Fruit fly (Drosophila melanogaster) whole organism, wandering third instar larva: ENCODE results near the gene nol.

Experiments
- Abd-B ChIP-seq: fragments of >200 bp; optimal IDR thresholded peaks from 2 replicates; lab custom pipeline; 2017; ENCODE audit warnings: missing biosample characterization, missing genetic modification characterization
- CG32264 ChIP-seq: fragments of 200-800 bp; sonication (Bioruptor generic); optimal IDR thresholded peaks from 2 replicates; lab custom pipeline; 2016; ENCODE audit warnings: missing biosample characterization, missing genetic modification characterization
- CG9705 ChIP-seq: fragments of 200-800 bp; sonication (Bioruptor generic); optimal IDR thresholded peaks from 2 replicates; lab custom pipeline; 2018; ENCODE audit warnings: missing biosample characterization, mild to moderate bottlenecking, missing genetic modification characterization
- CrebA ChIP-seq: fragments of 200-800 bp; sonication (Bioruptor generic); optimal IDR thresholded peaks from 2 replicates; lab custom pipeline; 2016; ENCODE audit warnings: missing biosample characterization, mild to moderate bottlenecking, missing genetic modification characterization, borderline replicate concordance
- Dfd ChIP-seq: fragments of >200 bp; optimal IDR thresholded peaks from 2 replicates; lab custom pipeline; 2017; ENCODE audit warnings: missing biosample characterization, missing genetic modification characterization
- Dif ChIP-seq: fragments of 200-275, 200-300 bp; sonication (Bioruptor generic); optimal IDR thresholded peaks from 2 replicates; lab custom pipeline; 2018; ENCODE audit warnings: missing biosample characterization, missing genetic modification characterization; ENCODE audit not compliant: partially characterized antibody
- GATAd ChIP-seq: sonication (Bioruptor generic); optimal IDR thresholded peaks from 2 replicates; lab custom pipeline; 2016; ENCODE audit warnings: missing biosample characterization, missing genetic modification characterization
- HLH106 ChIP-seq: fragments of 200-800 bp; optimal IDR thresholded peaks from 3 replicates; lab custom pipeline; 2019; ENCODE audit warnings: missing biosample characterization, mild to moderate bottlenecking, missing genetic modification characterization, moderate library complexity
- Hnf4 ChIP-seq: fragments of 200-800 bp; sonication (Bioruptor generic); optimal IDR thresholded peaks from 2 replicates; lab custom pipeline; 2016; ENCODE audit warnings: missing biosample characterization, mild to moderate bottlenecking, missing genetic modification characterization
- Hr78 ChIP-seq: fragments of >200 bp; optimal IDR thresholded peaks from 2 replicates; lab custom pipeline; 2017; ENCODE audit warnings: missing biosample characterization, missing genetic modification characterization
- Hr83 ChIP-seq: fragments of 200-300 bp; sonication (Bioruptor generic); optimal IDR thresholded peaks from 2 replicates; lab custom pipeline; 2016; ENCODE audit warnings: missing biosample characterization, mild to moderate bottlenecking, missing genetic modification characterization, moderate library complexity; ENCODE audit not compliant: poor library complexity, severe bottlenecking
- Jra ChIP-seq: sonication (Bioruptor generic); optimal IDR thresholded peaks from 2 replicates; lab custom pipeline; 2016; ENCODE audit warnings: missing biosample characterization, missing genetic modification characterization
- Mio ChIP-seq: sonication (Bioruptor generic); optimal IDR thresholded peaks from 2 replicates; lab custom pipeline; 2016; ENCODE audit warnings: missing biosample characterization, missing genetic modification characterization
- Myc ChIP-seq: fragments of >200 bp; optimal IDR thresholded peaks from 2 replicates; lab custom pipeline; 2017
- N ChIP-seq: fragments of >200 bp; optimal IDR thresholded peaks from 2 replicates; lab custom pipeline; 2018; ENCODE audit warnings: missing biosample characterization, missing external identifiers, missing genetic modification characterization
- OdsH ChIP-seq: fragments of 200-800 bp; sonication (Bioruptor generic); optimal IDR thresholded peaks from 2 replicates; lab custom pipeline; 2016; ENCODE audit warnings: missing biosample characterization, mild to moderate bottlenecking, missing genetic modification characterization
- Rel ChIP-seq, 2 experiments: fragments of 200-800 bp; sonication (Bioruptor generic) in 1 of 2; optimal IDR thresholded peaks; 2 replicates in 1 of 2; 3 replicates in 1 of 2; lab custom pipeline; 2016 to 2019; ENCODE audit warnings: mild to moderate bottlenecking in 2 of 2, missing biosample characterization in 2 of 2, missing genetic modification characterization in 2 of 2, moderate library complexity in 1 of 2
- Sp1 ChIP-seq: fragments of 200-800 bp; sonication (Bioruptor generic); optimal IDR thresholded peaks from 3 replicates; lab custom pipeline; 2019; ENCODE audit warnings: missing biosample characterization, mild to moderate bottlenecking, missing genetic modification characterization, moderate library complexity
- Vsx2 ChIP-seq: fragments of 200-300, 225-300 bp; sonication (Bioruptor generic); optimal IDR thresholded peaks from 2 replicates; lab custom pipeline; 2018; ENCODE audit warnings: missing biosample characterization, missing genetic modification characterization; ENCODE audit not compliant: partially characterized antibody
- br ChIP-seq: fragments of 200-800 bp; sonication (Bioruptor generic); optimal IDR thresholded peaks from 2 replicates; lab custom pipeline; 2016; ENCODE audit warnings: missing biosample characterization, missing genetic modification characterization
- brk ChIP-seq: fragments of 200-800 bp; sonication (Bioruptor generic); optimal IDR thresholded peaks from 2 replicates; lab custom pipeline; 2016; ENCODE audit warnings: missing biosample characterization, mild to moderate bottlenecking, missing genetic modification characterization
- dl ChIP-seq, 2 experiments: fragments of 175-275, 200-275 bp in 1 of 2; fragments of 200-275 bp in 1 of 2; sonication (Bioruptor generic); optimal IDR thresholded peaks; lab custom pipeline; 2018; ENCODE audit warnings: mild to moderate bottlenecking in 2 of 2, missing biosample characterization in 2 of 2, missing genetic modification characterization in 2 of 2, moderate library complexity in 2 of 2; ENCODE audit not compliant: partially characterized antibody in 2 of 2, insufficient read depth in 1 of 2
- dmrt93B ChIP-seq: fragments of 200-800 bp; sonication (Bioruptor generic); optimal IDR thresholded peaks from 2 replicates; lab custom pipeline; 2018; ENCODE audit warnings: missing biosample characterization, mild to moderate bottlenecking, missing genetic modification characterization
- dsf ChIP-seq: sonication (Bioruptor generic); optimal IDR thresholded peaks from 2 replicates; lab custom pipeline; 2016; ENCODE audit warnings: missing biosample characterization, missing genetic modification characterization, borderline replicate concordance
- ey ChIP-seq: fragments of 200-800 bp; sonication (Bioruptor generic); optimal IDR thresholded peaks from 2 replicates; lab custom pipeline; 2016; ENCODE audit warnings: missing biosample characterization, missing genetic modification characterization
- foxo ChIP-seq, 2 experiments: fragments of 200-800 bp; sonication (Bioruptor generic); optimal IDR thresholded peaks; 2 replicates in 1 of 2; 3 replicates in 1 of 2; lab custom pipeline; 2016 to 2017; ENCODE audit warnings: missing biosample characterization in 2 of 2, missing genetic modification characterization in 2 of 2
- fru ChIP-seq: fragments of 200-800 bp; sonication (Bioruptor generic); optimal IDR thresholded peaks from 3 replicates; lab custom pipeline; 2016; ENCODE audit warnings: missing biosample characterization, mild to moderate bottlenecking, missing genetic modification characterization
- h ChIP-seq: fragments of 200-800 bp; sonication (Bioruptor generic); optimal IDR thresholded peaks from 3 replicates; lab custom pipeline; 2016; ENCODE audit warnings: missing biosample characterization, mild to moderate bottlenecking, missing genetic modification characterization
- jim ChIP-seq: fragments of 175-275, 200-325 bp; sonication (Bioruptor generic); optimal IDR thresholded peaks from 2 replicates; lab custom pipeline; 2016; ENCODE audit warnings: missing biosample characterization, mild to moderate bottlenecking, missing genetic modification characterization
- lola ChIP-seq: fragments of >200 bp; optimal IDR thresholded peaks from 2 replicates; lab custom pipeline; 2017; ENCODE audit warnings: missing biosample characterization, missing genetic modification characterization
- pan ChIP-seq: fragments of >200 bp; optimal IDR thresholded peaks from 2 replicates; lab custom pipeline; 2017
- psq ChIP-seq: fragments of 200-800 bp; sonication (Bioruptor generic); optimal IDR thresholded peaks from 3 replicates; lab custom pipeline; 2017; ENCODE audit warnings: missing biosample characterization, mild to moderate bottlenecking, missing genetic modification characterization, moderate library complexity
- rgr ChIP-seq: fragments of 200-800 bp; sonication (Bioruptor generic); optimal IDR thresholded peaks from 3 replicates; lab custom pipeline; 2016; ENCODE audit warnings: missing biosample characterization, mild to moderate bottlenecking, missing genetic modification characterization
- sage ChIP-seq: fragments of 200-800 bp; sonication (Bioruptor generic); optimal IDR thresholded peaks from 2 replicates; lab custom pipeline; 2016; ENCODE audit warnings: missing biosample characterization, mild to moderate bottlenecking, missing genetic modification characterization
- sv ChIP-seq: fragments of 200-800 bp; sonication (Bioruptor generic); optimal IDR thresholded peaks from 3 replicates; lab custom pipeline; 2016; ENCODE audit warnings: missing biosample characterization, missing genetic modification characterization
- tai ChIP-seq: sonication (Bioruptor generic); optimal IDR thresholded peaks from 2 replicates; lab custom pipeline; 2016; ENCODE audit warnings: missing biosample characterization, missing genetic modification characterization
- usp ChIP-seq: fragments of >200 bp; optimal IDR thresholded peaks from 2 replicates; lab custom pipeline; 2017; ENCODE audit warnings: missing biosample characterization, missing genetic modification characterization
- woc ChIP-seq: sonication (Bioruptor generic); optimal IDR thresholded peaks from 2 replicates; lab custom pipeline; 2016; ENCODE audit warnings: missing biosample characterization, mild to moderate bottlenecking, missing genetic modification characterization

Gene nol

DNA sequence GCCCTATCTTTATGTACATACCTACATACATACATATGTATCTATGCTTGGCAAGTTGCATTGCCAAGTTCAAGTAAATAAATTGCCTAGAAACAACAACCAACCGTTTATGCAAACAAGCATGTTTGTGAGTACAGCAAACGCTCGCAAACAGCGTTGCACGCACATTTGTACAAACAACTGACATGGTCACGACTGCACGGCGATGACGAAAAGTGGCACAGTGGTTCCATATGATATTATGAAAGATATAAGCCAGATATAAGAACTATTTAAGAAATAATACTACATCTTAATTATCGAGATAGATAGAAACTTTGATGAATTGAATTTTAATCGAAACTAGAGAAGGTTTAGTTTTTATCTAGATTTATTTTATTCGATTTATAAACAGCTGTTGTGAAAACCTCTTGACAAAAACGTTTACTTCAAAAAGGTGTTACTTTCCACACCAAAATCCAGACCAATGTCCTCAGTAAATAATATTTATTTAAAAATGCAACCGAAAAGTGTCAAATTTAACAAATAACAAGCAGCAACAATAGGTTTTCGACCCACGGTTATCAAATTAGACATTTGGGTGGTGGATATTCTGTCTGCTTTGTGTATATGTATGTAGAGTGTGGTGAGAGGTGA, 40.7 kb upstream of the nol start:
- TF ChIP-seq dsf (GFP tag; lab: Kevin White, UChicago) (no peak), brk (GFP tag; lab: Kevin White, UChicago) (peak; percentile 40), Jra (GFP tag; lab: Kevin White, UChicago) (peak; percentile 8), Vsx2 (GFP tag; lab: Kevin White, UChicago) (no peak), OdsH (GFP tag; lab: Kevin White, UChicago) (peak; percentile 80), sage (GFP tag; lab: Kevin White, UChicago) (peak; percentile 42), CG9705 (GFP tag; lab: Kevin White, UChicago) (no peak), dmrt93B (GFP tag; lab: Kevin White, UChicago) (peak; percentile 6), rgr (GFP tag; lab: Kevin White, UChicago) (peak; percentile 74), CG32264 (GFP tag; lab: Kevin White, UChicago) (peak; percentile 13), pan (lab: Kevin White, UChicago) (no peak), ey (GFP tag; lab: Kevin White, UChicago) (peak; percentile 74), sv (GFP tag; lab: Kevin White, UChicago) (peak; percentile 90), psq (peak; percentile 79), jim (peak; percentile 55), woc (peak; percentile 68), HLH106 (tag; lab: Kevin White, UChicago) (peak; percentile 54), Mio (GFP tag; lab: Kevin White, UChicago) (no peak), Sp1 (GFP tag; lab: Kevin White, UChicago) (peak; percentile 76), lola (GFP tag; lab: Kevin White, UChicago) (no peak), h (GFP tag; lab: Kevin White, UChicago) (peak; percentile 81), fru (GFP tag; lab: Kevin White, UChicago) (peak; percentile 72), dl (GFP tag; optimal IDR thresholded peaks at IDR 0.05; lab: Kevin White, UChicago; ENCODE audit: insufficient read depth in 1 of 2, partially characterized antibody in 2 of 2) (no peak), br (GFP tag; lab: Kevin White, UChicago) (peak; percentile 70), tai (GFP tag; lab: Kevin White, UChicago) (peak; percentile 78), GATAd (GFP tag; lab: Kevin White, UChicago) (peak; percentile 25), CrebA (GFP tag; lab: Kevin White, UChicago) (no peak), Dif (no peak), Hr83 (GFP tag; lab: Kevin White, UChicago) (peak; percentile 96), Myc (lab: Kevin White, UChicago) (no peak), N (no peak), Hr78 (GFP tag; lab: Kevin White, UChicago) (no peak), Dfd (GFP tag; lab: Kevin White, UChicago) (no peak), foxo (GFP tag; optimal IDR thresholded peaks at IDR 0.05; lab: Kevin White, UChicago) (peak in 1 of 2 experiments; percentile 84), Hnf4 (GFP tag; lab: Kevin White, UChicago) (peak; percentile 47)

DNA sequence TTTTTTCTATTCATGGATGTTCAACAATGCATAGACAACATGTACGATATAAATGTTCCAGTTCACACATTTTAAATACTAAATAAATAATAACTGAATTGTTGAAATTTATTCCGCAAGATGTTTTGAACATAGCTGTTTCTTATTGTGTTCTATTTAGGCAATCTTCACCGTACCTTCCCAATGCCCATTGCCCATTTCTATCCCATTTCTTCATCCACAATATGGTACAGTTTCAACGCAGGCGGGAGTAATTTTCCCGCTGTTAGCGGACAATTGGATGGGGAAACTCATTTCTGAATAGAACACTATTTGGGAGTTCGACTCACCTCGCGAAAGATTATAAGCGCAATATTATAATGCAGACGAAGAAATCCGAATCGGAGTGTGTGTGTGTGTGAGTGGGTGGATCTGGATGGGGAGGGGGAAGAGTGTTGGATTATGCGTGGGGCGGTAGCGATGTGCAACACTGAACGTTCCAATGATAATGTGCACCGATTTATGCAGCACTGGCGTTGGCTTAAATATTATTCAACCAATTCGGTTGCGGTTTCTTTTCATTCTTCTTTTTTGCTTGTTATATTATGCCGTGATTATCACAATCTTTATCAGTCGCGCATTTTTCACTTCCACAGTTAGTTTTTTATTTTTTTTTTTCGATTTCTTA, 38.6 kb upstream of the nol start:
- TF ChIP-seq dmrt93B (GFP tag; lab: Kevin White, UChicago) (peak; percentile 3), CG32264 (GFP tag; lab: Kevin White, UChicago) (peak; percentile 58), Rel (GFP tag; optimal IDR thresholded peaks at IDR 0.05; lab: Kevin White, UChicago) (no peak), Rel (tag; optimal IDR thresholded peaks at IDR 0.05; lab: Kevin White, UChicago) (peak; percentile 57), Dfd (GFP tag; lab: Kevin White, UChicago) (no peak), pan (lab: Kevin White, UChicago) (no peak), Dif (peak; percentile 39), HLH106 (tag; lab: Kevin White, UChicago) (peak; percentile 44), foxo (GFP tag; optimal IDR thresholded peaks at IDR 0.05; lab: Kevin White, UChicago) (peak in 1 of 2 experiments; percentile 88), rgr (GFP tag; lab: Kevin White, UChicago) (peak; percentile 90), ey (GFP tag; lab: Kevin White, UChicago) (peak; percentile 61), psq (peak; percentile 95), dl (GFP tag; optimal IDR thresholded peaks at IDR 0.05; lab: Kevin White, UChicago; ENCODE audit: insufficient read depth in 1 of 2, partially characterized antibody in 2 of 2) (no peak), brk (GFP tag; lab: Kevin White, UChicago) (peak; percentile 68), tai (GFP tag; lab: Kevin White, UChicago) (peak; percentile 85), Hnf4 (GFP tag; lab: Kevin White, UChicago) (peak; percentile 86), sv (GFP tag; lab: Kevin White, UChicago) (peak; percentile 14), br (GFP tag; lab: Kevin White, UChicago) (peak; percentile 78), GATAd (GFP tag; lab: Kevin White, UChicago) (no peak), Abd-B (GFP tag; lab: Kevin White, UChicago) (no peak), lola (GFP tag; lab: Kevin White, UChicago) (no peak), Vsx2 (GFP tag; lab: Kevin White, UChicago) (no peak), h (GFP tag; lab: Kevin White, UChicago) (peak; percentile 89), Hr83 (GFP tag; lab: Kevin White, UChicago) (peak; percentile 83), CG9705 (GFP tag; lab: Kevin White, UChicago) (peak; percentile 31), Myc (lab: Kevin White, UChicago) (no peak), sage (GFP tag; lab: Kevin White, UChicago) (no peak), OdsH (GFP tag; lab: Kevin White, UChicago) (peak; percentile 74), N (no peak), jim (peak; percentile 66), Hr78 (GFP tag; lab: Kevin White, UChicago) (no peak), usp (no peak), fru (GFP tag; lab: Kevin White, UChicago) (peak; percentile 73), CrebA (GFP tag; lab: Kevin White, UChicago) (no peak), woc (peak; percentile 64), Jra (GFP tag; lab: Kevin White, UChicago) (peak; percentile 78), dsf (GFP tag; lab: Kevin White, UChicago) (no peak), Sp1 (GFP tag; lab: Kevin White, UChicago) (peak; percentile 43), Mio (GFP tag; lab: Kevin White, UChicago) (no peak)
- TF ChIP-seq, all 38 proteins: peak for 23
